Worm (Caenorhabditis elegans): ENCODE data around the gene W03A5.2.
A peak's percentile ranks its signal among the peaks of the same experiment; 100 is the strongest.

Gene W03A5.2

ce11 chrIII:5385315-5385714 is 20.5 kb upstream of the W03A5.2 start, which contains the start of gene Y32H12A.7:
Y32H12A.7 (minus strand) TSS chrIII:5385415.
- TF ChIP-seq F37B4.10 (GFP tag; IDR thresholded peaks at IDR 0.05), result no peak

- no peak for TF ChIP-seq pha-4 (tag; optimal IDR thresholded peaks at IDR 0.05)
- no peak for TF ChIP-seq nhr-90 (tag; optimal IDR thresholded peaks at IDR 0.05)
- TF ChIP-seq C06A6.2 (GFP tag; conservative IDR thresholded peaks at IDR 0.05), result no peak
- no peak for TF ChIP-seq hsf-1 (GFP tag; IDR thresholded peaks at IDR 0.05)
- TF ChIP-seq snpc-4 (GFP tag; optimal IDR thresholded peaks at IDR 0.05), result no peak
- no peak for TF ChIP-seq snpc-4 (tag; optimal IDR thresholded peaks at IDR 0.05)
- no peak for TF ChIP-seq ceh-79 (tag; optimal IDR thresholded peaks at IDR 0.05)
- no peak for TF ChIP-seq ZK185.1 (tag; optimal IDR thresholded peaks at IDR 0.05; ENCODE audit: poor library complexity, severe bottlenecking)
- no peak for TF ChIP-seq snpc-3.4 (tag; optimal IDR thresholded peaks at IDR 0.05)
- no peak for TF ChIP-seq nhr-80 (tag; optimal IDR thresholded peaks at IDR 0.05)
- no peak for TF ChIP-seq zim-3 (tag; optimal IDR thresholded peaks at IDR 0.05)
- TF ChIP-seq Y53F4B.3 (GFP tag; IDR thresholded peaks at IDR 0.05), result no peak
- TF ChIP-seq F39B2.1 (GFP tag; IDR thresholded peaks at IDR 0.05), result no peak
- no peak for TF ChIP-seq F33H1.4 (GFP tag; IDR thresholded peaks at IDR 0.05)
- no peak for TF ChIP-seq pbrm-1 (GFP tag; IDR thresholded peaks at IDR 0.05)
- no peak for TF ChIP-seq lag-1 (GFP tag; IDR thresholded peaks at IDR 0.05)
- no peak for TF ChIP-seq sdz-38 (tag; optimal IDR thresholded peaks at IDR 0.05)
Observed at ce11 chrIII:5388113-5388512, 17.7 kb upstream of the W03A5.2 start.

- TF ChIP-seq ztf-22 (GFP tag; optimal IDR thresholded peaks at IDR 0.05) (no peak), zfh-2 (GFP tag; conservative IDR thresholded peaks at IDR 0.05) (no peak), ceh-27 (GFP tag; optimal IDR thresholded peaks at IDR 0.05) (no peak), madf-6 (GFP tag; IDR thresholded peaks at IDR 0.05) (no peak), C06A6.2 (GFP tag; conservative IDR thresholded peaks at IDR 0.05) (no peak), xnd-1 (tag; optimal IDR thresholded peaks at IDR 0.05) (no peak), lir-1 (GFP tag; conservative IDR thresholded peaks at IDR 0.05) (no peak), madf-3 (GFP tag; IDR thresholded peaks at IDR 0.05) (no peak), ets-4 (GFP tag; optimal IDR thresholded peaks at IDR 0.05) (no peak)
Observed at ce11 chrIII:5389365-5389764, 16.5 kb upstream of the W03A5.2 start.

ce11 chrIII:5395746-5396145 is 10.1 kb upstream of the W03A5.2 start:
- TF ChIP-seq egrh-3 (GFP tag; IDR thresholded peaks at IDR 0.05), result peak; percentile 64
- TF ChIP-seq sea-2 (GFP tag; IDR thresholded peaks at IDR 0.05), result 0 out of 2 replicates have a peak, but pooled peaks have one; percentile 46
- no peak for TF ChIP-seq F57C9.4 (tag; optimal IDR thresholded peaks at IDR 0.05)
- TF ChIP-seq zfh-2 (GFP tag; conservative IDR thresholded peaks at IDR 0.05), result peak; percentile 78

- TF ChIP-seq snpc-1.3 (tag; optimal IDR thresholded peaks at IDR 0.05; ENCODE audit: insufficient read depth) (no peak), rpc-1 (optimal IDR thresholded peaks at IDR 0.05) (no peak), rpc-1 (tag; optimal IDR thresholded peaks at IDR 0.05) (no peak), attf-5 (GFP tag; optimal IDR thresholded peaks at IDR 0.05) (no peak), hmg-1.2 (GFP tag; IDR thresholded peaks at IDR 0.05) (no peak), nhr-179 (tag; optimal IDR thresholded peaks at IDR 0.05) (no peak), lag-1 (GFP tag; IDR thresholded peaks at IDR 0.05) (no peak), aptf-3 (GFP tag; IDR thresholded peaks at IDR 0.05) (no peak), T26A5.8 (tag; optimal IDR thresholded peaks at IDR 0.05) (no peak), ccch-3 (GFP tag; optimal IDR thresholded peaks at IDR 0.05) (no peak), nhr-80 (tag; optimal IDR thresholded peaks at IDR 0.05) (no peak), Y53G8AR.9 (GFP tag; conservative IDR thresholded peaks at IDR 0.05) (no peak), B0035.1 (tag; optimal IDR thresholded peaks at IDR 0.05) (no peak), F39B2.1 (GFP tag; IDR thresholded peaks at IDR 0.05) (no peak), ztf-26 (tag; optimal IDR thresholded peaks at IDR 0.05) (no peak), mcd-1 (GFP tag; IDR thresholded peaks at IDR 0.05) (no peak), sptf-2 (GFP tag; optimal IDR thresholded peaks at IDR 0.05) (no peak), gei-17 (GFP tag; optimal IDR thresholded peaks at IDR 0.05) (no peak), tlf-1 (GFP tag; optimal IDR thresholded peaks at IDR 0.05) (no peak)
Observed at ce11 chrIII:5402419-5402818, 3.4 kb upstream of the W03A5.2 start.
